Fruit fly (Drosophila melanogaster): Measurements from ENCODE around the gene CstF50.

DNA sequence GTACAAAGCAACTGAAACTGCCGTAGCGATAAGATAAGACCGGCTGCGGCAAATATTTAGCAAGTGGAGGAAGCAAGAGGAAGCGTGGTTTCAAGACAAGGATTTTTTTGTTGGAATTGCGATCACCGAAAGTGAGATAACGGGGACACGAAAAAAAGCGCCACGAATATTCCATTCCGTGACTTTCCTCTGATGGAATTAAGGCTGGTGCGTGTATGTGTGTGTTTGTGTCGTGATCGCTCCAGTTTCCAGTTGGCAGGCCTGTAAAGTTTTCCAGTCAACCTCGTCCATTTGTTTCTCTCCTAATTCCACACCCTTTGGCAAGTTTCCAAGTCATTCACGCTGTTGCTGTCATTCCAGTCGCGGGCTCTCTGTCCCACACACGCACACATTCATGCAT lies 10.5 kb downstream of the CstF50 start:
- TF ChIP-seq EcR (GFP tag; optimal IDR thresholded peaks at IDR 0.05) (no peak), pan (optimal IDR thresholded peaks at IDR 0.05) (no peak), psq (optimal IDR thresholded peaks at IDR 0.05) (no peak), CG8478 (optimal IDR thresholded peaks at IDR 0.05) (no peak), usp (GFP tag; optimal IDR thresholded peaks at IDR 0.05) (no peak)
